3 fruit fly cellular contexts compared by ENCODE assay signal in genomic region chr3L:7528380-7529080, dm6.
TF ChIP-seq lines count a peak whose summit lies in the region.

lqf (plus strand) TSS chr3L:7528780.

TF ChIP-seq in whole organism, embryonic, 481 proteins besides CTCF, POLR2A, EP300 and RAD21 (continued from another document and continues in another):
- TF ChIP-seq chinmo (GFP tag; IDR thresholded peaks at IDR 0.05; lab: Robert Waterston, UW; ENCODE audit: partially characterized antibody) = peak; percentile 74; the same call in 1 of the 4 replicates
- no peak for TF ChIP-seq p53 (GFP tag; optimal IDR thresholded peaks at IDR 0.05; lab: Kevin White, UChicago)
- TF ChIP-seq CG6791 (GFP tag; IDR thresholded peaks at IDR 0.05; lab: Robert Waterston, UW; ENCODE audit: partially characterized antibody) = peak; percentile 74
- peak; percentile 71 for TF ChIP-seq hbn (GFP tag; IDR thresholded peaks at IDR 0.05; lab: Robert Waterston, UW; ENCODE audit: partially characterized antibody)
- no peak for TF ChIP-seq CG8281 (tag; optimal IDR thresholded peaks at IDR 0.05; lab: Kevin White, UChicago)
- peak; percentile 61 for TF ChIP-seq row (GFP tag; IDR thresholded peaks at IDR 0.05; lab: Robert Waterston, UW)
- TF ChIP-seq CG13424 (tag; optimal IDR thresholded peaks at IDR 0.05; lab: Kevin White, UChicago) = peak; percentile 38
- no peak for TF ChIP-seq CG43689 (GFP tag; IDR thresholded peaks at IDR 0.05; lab: Robert Waterston, UW)
- peak; percentile 84 for TF ChIP-seq CG7963 (GFP tag; IDR thresholded peaks at IDR 0.05; lab: Robert Waterston, UW; ENCODE audit: partially characterized antibody)
- peak; percentile 88 for TF ChIP-seq inv (GFP tag; IDR thresholded peaks at IDR 0.05; lab: Robert Waterston, UW; ENCODE audit: partially characterized antibody)
- TF ChIP-seq bbx (GFP tag; IDR thresholded peaks at IDR 0.05; lab: Robert Waterston, UW; ENCODE audit: partially characterized antibody) = peak; percentile 82
- no peak for TF ChIP-seq kay (GFP tag; optimal IDR thresholded peaks at IDR 0.05; lab: Kevin White, UChicago)
- 0 out of 2 replicates have a peak, but pooled peaks have one; percentile 18 for TF ChIP-seq stc (GFP tag; IDR thresholded peaks at IDR 0.05; lab: Robert Waterston, UW)
- no peak for TF ChIP-seq pros (GFP tag; optimal IDR thresholded peaks at IDR 0.05; lab: Kevin White, UChicago)
- peak; percentile 1 for TF ChIP-seq tio (GFP tag; optimal IDR thresholded peaks at IDR 0.05; lab: Kevin White, UChicago)
- TF ChIP-seq CG15696 (tag; optimal IDR thresholded peaks at IDR 0.05; lab: Kevin White, UChicago) = peak; percentile 34
- TF ChIP-seq nerfin-1 (tag; optimal IDR thresholded peaks at IDR 0.05; lab: Kevin White, UChicago) = peak; percentile 2
- peak; percentile 40 for TF ChIP-seq CG2120 (GFP tag; optimal IDR thresholded peaks at IDR 0.05; lab: Kevin White, UChicago)
- TF ChIP-seq CG9727 (GFP tag; optimal IDR thresholded peaks at IDR 0.05; lab: Kevin White, UChicago) = peak; percentile 40
- TF ChIP-seq pzg (GFP tag; optimal IDR thresholded peaks at IDR 0.05; lab: Kevin White, UChicago) = peak; percentile 44
- TF ChIP-seq CG30020 (tag; optimal IDR thresholded peaks at IDR 0.05; lab: Kevin White, UChicago) = peak; percentile 42
- TF ChIP-seq Med (GFP tag; lab: Kevin White, UChicago) = peak; percentile 50
- TF ChIP-seq Dad (GFP tag; optimal IDR thresholded peaks at IDR 0.05; lab: Kevin White, UChicago) = no peak
- TF ChIP-seq nom (GFP tag; optimal IDR thresholded peaks at IDR 0.05; lab: Kevin White, UChicago) = peak; percentile 7
- 0 out of 2 replicates have a peak, but pooled peaks have one; percentile 23 for TF ChIP-seq sob (GFP tag; IDR thresholded peaks at IDR 0.05; lab: Robert Waterston, UW)
- no peak for TF ChIP-seq schlank (tag; optimal IDR thresholded peaks at IDR 0.05; lab: Kevin White, UChicago)
- TF ChIP-seq B-H1 (GFP tag; IDR thresholded peaks at IDR 0.05; lab: Robert Waterston, UW) = no peak
- TF ChIP-seq CG33213 (GFP tag; optimal IDR thresholded peaks at IDR 0.05; lab: Kevin White, UChicago) = no peak
- TF ChIP-seq vnd (GFP tag; IDR thresholded peaks at IDR 0.05; lab: Robert Waterston, UW; ENCODE audit: partially characterized antibody) = peak; percentile 89
- TF ChIP-seq CG31388 (GFP tag; optimal IDR thresholded peaks at IDR 0.05; lab: Kevin White, UChicago) = no peak
- peak; percentile 75 for TF ChIP-seq E2f2 (GFP tag; IDR thresholded peaks at IDR 0.05; lab: Robert Waterston, UW)
- no peak for TF ChIP-seq CG9876 (GFP tag; optimal IDR thresholded peaks at IDR 0.05; lab: Kevin White, UChicago)
- TF ChIP-seq CG30403 (GFP tag; optimal IDR thresholded peaks at IDR 0.05; lab: Kevin White, UChicago) = peak; percentile 61
- TF ChIP-seq fd102C (GFP tag; optimal IDR thresholded peaks at IDR 0.05; lab: Kevin White, UChicago) = no peak
- no peak for TF ChIP-seq Drgx (GFP tag; IDR thresholded peaks at IDR 0.05; lab: Robert Waterston, UW)
- peak; percentile 1 for TF ChIP-seq psq (GFP tag; optimal IDR thresholded peaks at IDR 0.05; lab: Kevin White, UChicago)
- TF ChIP-seq stwl (tag; optimal IDR thresholded peaks at IDR 0.05; lab: Kevin White, UChicago) = peak; percentile 37
- peak; percentile 60 for TF ChIP-seq CG9817 (tag; optimal IDR thresholded peaks at IDR 0.05; lab: Kevin White, UChicago)
- peak; percentile 79 for TF ChIP-seq Bgb (GFP tag; IDR thresholded peaks at IDR 0.05; lab: Robert Waterston, UW; ENCODE audit: partially characterized antibody)
- TF ChIP-seq fru (optimal IDR thresholded peaks at IDR 0.05; lab: Kevin White, UChicago) = no peak
- peak; percentile 91 for TF ChIP-seq hb (GFP tag; IDR thresholded peaks at IDR 0.05; lab: Robert Waterston, UW; ENCODE audit: partially characterized antibody)
- TF ChIP-seq CG9797 (GFP tag; optimal IDR thresholded peaks at IDR 0.05; lab: Kevin White, UChicago) = peak; percentile 31

TF ChIP-seq in whole organism, prepupa, 60 proteins besides CTCF, POLR2A, EP300 and RAD21 (continued from another document):
- TF ChIP-seq topi (GFP tag; optimal IDR thresholded peaks at IDR 0.05; lab: Kevin White, UChicago) (no peak), CG6854 (GFP tag; optimal IDR thresholded peaks at IDR 0.05; lab: Kevin White, UChicago) (peak; percentile 28), Eip78C (GFP tag; lab: Kevin White, UChicago) (peak; percentile 62), Blimp-1 (GFP tag; optimal IDR thresholded peaks at IDR 0.05; lab: Kevin White, UChicago) (no peak), CG32006 (GFP tag; optimal IDR thresholded peaks at IDR 0.05; lab: Kevin White, UChicago) (no peak), net (GFP tag; optimal IDR thresholded peaks at IDR 0.05; lab: Kevin White, UChicago) (no peak), CG15336 (GFP tag; IDR thresholded peaks at IDR 0.05; lab: Robert Waterston, UW) (0 out of 2 replicates have a peak, but pooled peaks have one; percentile 27), CG6808 (GFP tag; optimal IDR thresholded peaks at IDR 0.05; lab: Kevin White, UChicago) (no peak), Sox102F (GFP tag; optimal IDR thresholded peaks at IDR 0.05; lab: Kevin White, UChicago) (no peak), eg (GFP tag; IDR thresholded peaks at IDR 0.05; lab: Robert Waterston, UW) (no peak), CG7368 (GFP tag; optimal IDR thresholded peaks at IDR 0.05; lab: Kevin White, UChicago) (no peak), CG11762 (GFP tag; optimal IDR thresholded peaks at IDR 0.05; lab: Kevin White, UChicago; ENCODE audit: insufficient read depth) (no peak), CG6276 (GFP tag; optimal IDR thresholded peaks at IDR 0.05; lab: Kevin White, UChicago) (peak; percentile 35), Gug (GFP tag; IDR thresholded peaks at IDR 0.05; lab: Robert Waterston, UW) (no peak), CG11902 (GFP tag; optimal IDR thresholded peaks at IDR 0.05; lab: Kevin White, UChicago) (no peak), Eip93F (GFP tag; optimal IDR thresholded peaks at IDR 0.05; lab: Kevin White, UChicago) (no peak), CG6792 (GFP tag; optimal IDR thresholded peaks at IDR 0.05; lab: Kevin White, UChicago) (no peak), CG3032 (tag; optimal IDR thresholded peaks at IDR 0.05; lab: Kevin White, UChicago) (peak; percentile 26), Sox15 (GFP tag; optimal IDR thresholded peaks at IDR 0.05; lab: Kevin White, UChicago) (no peak), Sox14 (GFP tag; optimal IDR thresholded peaks at IDR 0.05; lab: Kevin White, UChicago) (no peak), achi (GFP tag; optimal IDR thresholded peaks at IDR 0.05; lab: Kevin White, UChicago) (no peak), pdm3 (GFP tag; optimal IDR thresholded peaks at IDR 0.05; lab: Kevin White, UChicago) (no peak), CG8319 (GFP tag; optimal IDR thresholded peaks at IDR 0.05; lab: Kevin White, UChicago) (no peak), CG1621 (tag; optimal IDR thresholded peaks at IDR 0.05; lab: Kevin White, UChicago) (no peak), Hr38 (GFP tag; optimal IDR thresholded peaks at IDR 0.05; lab: Kevin White, UChicago) (no peak), CG6163 (GFP tag; IDR thresholded peaks at IDR 0.05; lab: Robert Waterston, UW) (no peak), CG4318 (GFP tag; optimal IDR thresholded peaks at IDR 0.05; lab: Kevin White, UChicago) (no peak), salr (GFP tag; optimal IDR thresholded peaks at IDR 0.05; lab: Kevin White, UChicago) (no peak), CG31627 (GFP tag; optimal IDR thresholded peaks at IDR 0.05; lab: Kevin White, UChicago) (no peak), Smox (GFP tag; optimal IDR thresholded peaks at IDR 0.05; lab: Kevin White, UChicago) (peak; percentile 32), fkh (GFP tag; optimal IDR thresholded peaks at IDR 0.05; lab: Kevin White, UChicago) (peak; percentile 80), Ets21C (GFP tag; optimal IDR thresholded peaks at IDR 0.05; lab: Kevin White, UChicago) (no peak), cyc (GFP tag; optimal IDR thresholded peaks at IDR 0.05; lab: Kevin White, UChicago) (no peak), CG16779 (tag; optimal IDR thresholded peaks at IDR 0.05; lab: Kevin White, UChicago) (no peak), lz (GFP tag; optimal IDR thresholded peaks at IDR 0.05; lab: Kevin White, UChicago) (no peak), Hr4 (GFP tag; optimal IDR thresholded peaks at IDR 0.05; lab: Kevin White, UChicago) (no peak), OdsH (GFP tag; optimal IDR thresholded peaks at IDR 0.05; lab: Kevin White, UChicago) (no peak), Ets96B (tag; optimal IDR thresholded peaks at IDR 0.05; lab: Kevin White, UChicago) (no peak), svp (GFP tag; lab: Kevin White, UChicago) (peak; percentile 81), CG10669 (GFP tag; optimal IDR thresholded peaks at IDR 0.05; lab: Kevin White, UChicago) (no peak), Met (GFP tag; optimal IDR thresholded peaks at IDR 0.05; lab: Kevin White, UChicago) (no peak)

TF ChIP-seq in whole organism, wandering third instar larva, 38 proteins besides CTCF, POLR2A, EP300 and RAD21 (continued from another document):
- TF ChIP-seq br (GFP tag; optimal IDR thresholded peaks at IDR 0.05; lab: Kevin White, UChicago) = no peak
- TF ChIP-seq usp (GFP tag; optimal IDR thresholded peaks at IDR 0.05; lab: Kevin White, UChicago) = no peak
- peak; percentile 42 for TF ChIP-seq HLH106 (tag; optimal IDR thresholded peaks at IDR 0.05; lab: Kevin White, UChicago)
- TF ChIP-seq fru (GFP tag; optimal IDR thresholded peaks at IDR 0.05; lab: Kevin White, UChicago) = no peak
- TF ChIP-seq Mio (GFP tag; optimal IDR thresholded peaks at IDR 0.05; lab: Kevin White, UChicago) = no peak
- peak; percentile 38 for TF ChIP-seq Myc (optimal IDR thresholded peaks at IDR 0.05; lab: Kevin White, UChicago)
